Worm (Caenorhabditis elegans) whole organism, mixed stage, embryonic: ENCODE results near the gene Y38E10A.17.

Source experiments
- M03D4.4 ChIP-seq: sonication (generic microtip); optimal IDR thresholded peaks from 2 replicates; lab custom pipeline; 2017; ENCODE audit warnings: mild to moderate bottlenecking, missing genetic modification characterization, missing compliant biosample characterization
- ces-1 ChIP-seq: fragments of 150-350 bp; optimal IDR thresholded peaks from 2 replicates; lab custom pipeline; 2014; ENCODE audit warnings: missing biosample characterization, missing genetic modification reagents, missing genetic modification characterization
- elt-3 ChIP-seq: fragments of 150-350 bp; optimal IDR thresholded peaks from 2 replicates; lab custom pipeline; 2014; ENCODE audit warnings: missing biosample characterization, missing genetic modification characterization
- lin-13 ChIP-seq: fragments of 150-350 bp; optimal IDR thresholded peaks from 2 replicates; lab custom pipeline; 2014; ENCODE audit warnings: missing biosample characterization, missing genetic modification characterization
- lsy-2 ChIP-seq: fragments of 150-350 bp; optimal IDR thresholded peaks from 2 replicates; lab custom pipeline; 2014; ENCODE audit warnings: missing biosample characterization, missing genetic modification characterization
- nhr-12 ChIP-seq: fragments of 150-350 bp; optimal IDR thresholded peaks from 2 replicates; lab custom pipeline; 2014; ENCODE audit warnings: missing biosample characterization, missing genetic modification characterization
- nhr-2 ChIP-seq: fragments of 150-350 bp; optimal IDR thresholded peaks from 2 replicates; lab custom pipeline; 2014; ENCODE audit warnings: missing biosample characterization, missing genetic modification characterization
- nhr-237 ChIP-seq: fragments of 150-350 bp; optimal IDR thresholded peaks from 2 replicates; lab custom pipeline; 2014; ENCODE audit warnings: missing biosample characterization, missing genetic modification characterization
- nhr-28 ChIP-seq: fragments of 150-350 bp; optimal IDR thresholded peaks from 2 replicates; lab custom pipeline; 2014; ENCODE audit warnings: missing biosample characterization, missing genetic modification characterization
- pha-4 ChIP-seq: fragments of 150-350 bp; optimal IDR thresholded peaks from 2 replicates; lab custom pipeline; 2018; ENCODE audit warnings: missing biosample characterization, missing genetic modification reagents, missing genetic modification characterization
- unc-120 ChIP-seq: sonication (generic microtip); optimal IDR thresholded peaks from 2 replicates; lab custom pipeline; 2017; ENCODE audit warnings: missing genetic modification characterization, missing compliant biosample characterization; ENCODE audit not compliant: poor library complexity, severe bottlenecking
- unc-39 ChIP-seq: fragments of 150-350 bp; optimal IDR thresholded peaks from 2 replicates; lab custom pipeline; 2014; ENCODE audit warnings: missing biosample characterization, missing genetic modification characterization
- unc-62 ChIP-seq: fragments of 150-350 bp; optimal IDR thresholded peaks from 2 replicates; lab custom pipeline; 2014; ENCODE audit warnings: missing biosample characterization, missing genetic modification reagents, missing genetic modification characterization
- ztf-11 ChIP-seq: fragments of 150-350 bp; optimal IDR thresholded peaks from 2 replicates; lab custom pipeline; 2014; ENCODE audit warnings: missing biosample characterization, missing genetic modification characterization

- TF ChIP-seq ztf-11 (tag; lab: Kevin White, UChicago) (no peak), pha-4 (tag; lab: Kevin White, UChicago) (no peak), nhr-12 (tag; lab: Kevin White, UChicago) (no peak), lsy-2 (tag; lab: Kevin White, UChicago) (no peak), unc-39 (tag; lab: Kevin White, UChicago) (no peak), M03D4.4 (tag; lab: Kevin White, UChicago) (no peak), lin-13 (tag; lab: Kevin White, UChicago) (no peak), nhr-237 (tag; lab: Kevin White, UChicago) (no peak), unc-62 (GFP tag; lab: Kevin White, UChicago) (no peak), nhr-28 (tag; lab: Kevin White, UChicago) (no peak), unc-120 (tag; lab: Kevin White, UChicago) (no peak), ces-1 (no peak), elt-3 (no peak), nhr-2 (no peak)
Observed at ce11 chrII:12640370-12640769, 5.8 kb upstream of the Y38E10A.17 start, which contains the start of gene nhr-235.
